Worm (Caenorhabditis elegans) whole organism, early embryonic: ENCODE data around the gene arrd-6.

Experiments
- B0310.2 ChIP-seq: sonication (generic microtip); optimal IDR thresholded peaks from 2 replicates; lab custom pipeline; 2016; ENCODE audit warnings: mild to moderate bottlenecking, missing genetic modification characterization, missing compliant biosample characterization
- scrt-1 ChIP-seq: fragments of 200-800 bp; sonication (Bioruptor generic); IDR thresholded peaks from 2 replicates; pipeline ENCODE4 v1.3.6; 2022; ENCODE audit warnings: missing genetic modification characterization, missing compliant biosample characterization
- tbx-11 ChIP-seq: fragments of 200-800 bp; sonication (Bioruptor generic); IDR thresholded peaks from 2 replicates; pipeline ENCODE4 v1.3.6; 2022; ENCODE audit warnings: missing genetic modification characterization, missing compliant biosample characterization

- no peak for TF ChIP-seq scrt-1
- no peak for TF ChIP-seq tbx-11 (GFP tag; lab: Robert Waterston, UW)
- no peak for TF ChIP-seq B0310.2 (tag; lab: Kevin White, UChicago)
Measured at ce11 chrII:11135773-11136172, 6.8 kb upstream of the arrd-6 start.
